Worm (Caenorhabditis elegans) whole organism, L1 larva: ENCODE results near the gene B0454.26.
A peak's percentile ranks its signal among the peaks of the same experiment; 100 is the strongest.

Source experiments
- blmp-1 ChIP-seq: fragments of 150-350 bp; optimal IDR thresholded peaks from 2 replicates; lab custom pipeline; 2014; ENCODE audit warnings: missing biosample characterization, missing genetic modification characterization
- ceh-63 ChIP-seq: fragments of 200-800 bp; sonication (Bioruptor generic); optimal IDR thresholded peaks from 2 replicates; lab custom pipeline; 2018; ENCODE audit warnings: mild to moderate bottlenecking, missing genetic modification characterization, missing compliant biosample characterization
- ceh-88 ChIP-seq: fragments of 200-800 bp; sonication (Bioruptor generic); IDR thresholded peaks from 2 replicates; pipeline ENCODE4 v1.3.6; 2022; ENCODE audit warnings: missing genetic modification characterization, missing compliant biosample characterization
- ceh-90 ChIP-seq: sonication (generic microtip); optimal IDR thresholded peaks from 2 replicates; lab custom pipeline; 2016; ENCODE audit warnings: missing genetic modification characterization, missing compliant biosample characterization
- ces-1 ChIP-seq: fragments of 150-350 bp; optimal IDR thresholded peaks from 2 replicates; lab custom pipeline; 2014; ENCODE audit warnings: missing biosample characterization, missing genetic modification reagents, missing genetic modification characterization
- efl-1 ChIP-seq, 4 experiments: fragments of 150-350 bp; optimal IDR thresholded peaks in 3 of 4; peaks in 1 of 4; 1 replicate in 1 of 4; 2 replicates in 3 of 4; lab custom pipeline; 2014; ENCODE audit warnings: missing biosample characterization in 2 of 4, missing genetic modification characterization in 2 of 4, missing genetic modification reagents in 2 of 4
- efl-3 ChIP-seq: fragments of 200-800 bp; sonication (Bioruptor generic); optimal IDR thresholded peaks from 2 replicates; lab custom pipeline; 2018; ENCODE audit warnings: mild to moderate bottlenecking, missing genetic modification characterization, missing compliant biosample characterization
- egl-13 ChIP-seq: sonication (generic microtip); optimal IDR thresholded peaks from 2 replicates; lab custom pipeline; 2016; ENCODE audit warnings: missing genotype, missing genetic modification reagents, missing genetic modification characterization, missing compliant biosample characterization
- elt-3 ChIP-seq, 6 experiments: fragments of 150-350 bp in 1 of 6; sonication (generic microtip); optimal IDR thresholded peaks; 2 replicates each; lab custom pipeline; 2017 to 2018; ENCODE audit warnings: missing biosample characterization in 6 of 6, missing genetic modification characterization in 6 of 6, inconsistent platforms in 1 of 6
- ets-5 ChIP-seq: fragments of 200-800 bp; sonication (Bioruptor generic); IDR thresholded peaks from 2 replicates; pipeline ENCODE4 v1.3.6; 2022; ENCODE audit warnings: missing genetic modification characterization, missing compliant biosample characterization
- fkh-10 ChIP-seq: sonication (generic microtip); optimal IDR thresholded peaks from 2 replicates; lab custom pipeline; 2017; ENCODE audit warnings: missing biosample characterization, missing genetic modification reagents, missing genetic modification characterization
- fkh-4 ChIP-seq: sonication (generic microtip); optimal IDR thresholded peaks from 2 replicates; lab custom pipeline; 2016; ENCODE audit warnings: missing compliant biosample characterization, missing genetic modification characterization, borderline replicate concordance
- fkh-8 ChIP-seq: sonication (generic microtip); optimal IDR thresholded peaks from 2 replicates; lab custom pipeline; 2016; ENCODE audit warnings: mild to moderate bottlenecking, missing genetic modification characterization, missing compliant biosample characterization
- fos-1 ChIP-seq: fragments of 150-350 bp; optimal IDR thresholded peaks from 2 replicates; lab custom pipeline; 2014; ENCODE audit warnings: missing biosample characterization, missing genetic modification characterization
- grh-1 ChIP-seq: fragments of 200-800 bp; sonication (Bioruptor generic); IDR thresholded peaks from 2 replicates; pipeline ENCODE4 v1.3.6; 2022; ENCODE audit warnings: missing genetic modification reagents, missing genetic modification characterization, missing compliant biosample characterization
- hlh-4 ChIP-seq: sonication (generic microtip); optimal IDR thresholded peaks from 2 replicates; lab custom pipeline; 2016; ENCODE audit warnings: mild to moderate bottlenecking, missing genetic modification characterization, missing compliant biosample characterization
- lin-13 ChIP-seq: fragments of 150-350 bp; optimal IDR thresholded peaks from 2 replicates; lab custom pipeline; 2014; ENCODE audit warnings: missing biosample characterization, missing genetic modification reagents, missing genetic modification characterization
- lin-35 ChIP-seq, 2 experiments: fragments of 150-350 bp; optimal IDR thresholded peaks; 2 replicates each; lab custom pipeline; 2014; ENCODE audit warnings: missing biosample characterization in 2 of 2, missing genetic modification characterization in 2 of 2, missing genetic modification reagents in 2 of 2
- lir-3 ChIP-seq: sonication (generic microtip); optimal IDR thresholded peaks from 2 replicates; lab custom pipeline; 2016; ENCODE audit warnings: mild to moderate bottlenecking, missing genetic modification characterization, moderate library complexity, missing compliant biosample characterization; ENCODE audit not compliant: poor library complexity
- lsy-2 ChIP-seq, 2 experiments: fragments of 150-350 bp; optimal IDR thresholded peaks; 2 replicates each; lab custom pipeline; 2014; ENCODE audit warnings: missing biosample characterization in 2 of 2, missing genetic modification characterization in 2 of 2
- mdl-1 ChIP-seq, 2 experiments: fragments of 150-350 bp; optimal IDR thresholded peaks; 2 replicates each; lab custom pipeline; 2014 to 2017; ENCODE audit warnings: missing biosample characterization in 2 of 2, missing genetic modification characterization in 2 of 2, inconsistent platforms in 1 of 2
- mef-2 ChIP-seq: fragments of 150-350 bp; optimal IDR thresholded peaks from 2 replicates; lab custom pipeline; 2014; ENCODE audit warnings: missing biosample characterization, missing genetic modification characterization
- mep-1 ChIP-seq: fragments of 150-350 bp; optimal IDR thresholded peaks from 2 replicates; lab custom pipeline; 2014; ENCODE audit warnings: missing biosample characterization, missing genetic modification characterization
- nhr-71 ChIP-seq: sonication (generic microtip); optimal IDR thresholded peaks from 2 replicates; lab custom pipeline; 2016; ENCODE audit warnings: mild to moderate bottlenecking, missing genetic modification characterization, moderate library complexity, missing compliant biosample characterization
- nhr-85 ChIP-seq: sonication (generic microtip); peaks from one replicate; lab custom pipeline; 2016; ENCODE audit warnings: missing genetic modification characterization, inconsistent platforms, missing compliant biosample characterization
- pag-3 ChIP-seq: sonication (generic microtip); optimal IDR thresholded peaks from 2 replicates; lab custom pipeline; 2017; ENCODE audit warnings: missing genetic modification characterization, mild to moderate bottlenecking, missing compliant biosample characterization, antibody characterized with exemption, borderline replicate concordance; ENCODE audit not compliant: insufficient read depth
- pax-3 ChIP-seq: fragments of 200-800 bp; sonication (Bioruptor generic); optimal IDR thresholded peaks from 2 replicates; lab custom pipeline; 2018; ENCODE audit warnings: mild to moderate bottlenecking, missing genetic modification characterization, moderate library complexity, missing compliant biosample characterization
- pqm-1 ChIP-seq: sonication (generic microtip); optimal IDR thresholded peaks from 3 replicates; lab custom pipeline; 2017; ENCODE audit warnings: missing biosample characterization, missing genetic modification characterization
- rnt-1 ChIP-seq: sonication (generic microtip); optimal IDR thresholded peaks from 2 replicates; lab custom pipeline; 2016; ENCODE audit warnings: mild to moderate bottlenecking, missing genetic modification characterization, moderate library complexity, missing compliant biosample characterization
- snpc-4 ChIP-seq: fragments of 150-350 bp; optimal IDR thresholded peaks from 2 replicates; lab custom pipeline; 2014; ENCODE audit warnings: missing biosample characterization, missing genetic modification characterization
- sox-4 ChIP-seq: sonication (generic microtip); optimal IDR thresholded peaks from 2 replicates; lab custom pipeline; 2016; ENCODE audit warnings: missing genetic modification characterization, missing compliant biosample characterization
- swsn-7 ChIP-seq: sonication (generic microtip); optimal IDR thresholded peaks from 2 replicates; lab custom pipeline; 2016; ENCODE audit warnings: missing genetic modification characterization, missing compliant biosample characterization
- tlp-1 ChIP-seq: fragments of 150-350 bp; optimal IDR thresholded peaks from 2 replicates; lab custom pipeline; 2014; ENCODE audit warnings: missing biosample characterization, missing genetic modification characterization
- unc-86 ChIP-seq: sonication (generic microtip); optimal IDR thresholded peaks from 2 replicates; lab custom pipeline; 2016; ENCODE audit warnings: missing genetic modification characterization, missing compliant biosample characterization
- xbp-1 ChIP-seq: sonication (generic microtip); optimal IDR thresholded peaks from 2 replicates; lab custom pipeline; 2016; ENCODE audit warnings: missing genetic modification characterization, missing compliant biosample characterization
- zag-1 ChIP-seq: fragments of 150-350 bp; optimal IDR thresholded peaks from 2 replicates; lab custom pipeline; 2014; ENCODE audit warnings: missing biosample characterization, missing genetic modification characterization
- ztf-4 ChIP-seq: fragments of 150-350 bp; optimal IDR thresholded peaks from 2 replicates; lab custom pipeline; 2014; ENCODE audit warnings: missing biosample characterization, missing genetic modification characterization

Gene B0454.26

ce11 chrII:3044023-3044422, 5.7 kb upstream of the B0454.26 start, which contains the start of gene sri-29:
Gene sri-29, plus strand, starts transcription at chrII:3044323.
- TF ChIP-seq hlh-4 (tag; lab: Kevin White, UChicago), result no peak
- no peak for TF ChIP-seq ceh-88 (GFP tag; lab: Robert Waterston, UW)
- TF ChIP-seq ceh-90 (tag; lab: Kevin White, UChicago), result no peak
- TF ChIP-seq ces-1, result no peak
- TF ChIP-seq fkh-8 (tag; lab: Kevin White, UChicago), result no peak
- no peak for TF ChIP-seq tlp-1 (tag; lab: Kevin White, UChicago)
- TF ChIP-seq ztf-4 (tag; lab: Kevin White, UChicago), result no peak
- no peak for TF ChIP-seq lin-35 (GFP tag; optimal IDR thresholded peaks at IDR 0.05; lab: Kevin White, UChicago)
- TF ChIP-seq rnt-1, result no peak
- no peak for TF ChIP-seq zag-1 (tag; lab: Kevin White, UChicago)
- TF ChIP-seq mef-2 (tag; lab: Kevin White, UChicago), result no peak
- no peak for TF ChIP-seq pqm-1
- no peak for TF ChIP-seq xbp-1
- no peak for TF ChIP-seq ets-5 (GFP tag; lab: Robert Waterston, UW)
- no peak for TF ChIP-seq efl-1 (optimal IDR thresholded peaks at IDR 0.05; lab: Kevin White, UChicago)
- TF ChIP-seq efl-1 (GFP tag; optimal IDR thresholded peaks at IDR 0.05 in 1 of 2; lab: Kevin White, UChicago), result no peak
- no peak for TF ChIP-seq fkh-10
- no peak for TF ChIP-seq blmp-1 (tag; lab: Kevin White, UChicago)

ce11 chrII:3043358-3043757, 5.0 kb upstream of the B0454.26 start, which contains the start of gene B0454.8:
Gene B0454.8, minus strand, starts transcription at chrII:3043458.
- TF ChIP-seq zag-1 (tag; lab: Kevin White, UChicago) (no peak), unc-86 (tag; lab: Kevin White, UChicago) (no peak), egl-13 (no peak), ceh-90 (tag; lab: Kevin White, UChicago) (no peak), ceh-88 (GFP tag; lab: Robert Waterston, UW) (no peak), sox-4 (tag; lab: Kevin White, UChicago) (no peak), mep-1 (tag; lab: Kevin White, UChicago) (no peak), efl-3 (GFP tag; lab: Kevin White, UChicago) (no peak), hlh-4 (tag; lab: Kevin White, UChicago) (no peak), nhr-85 (tag; lab: Kevin White, UChicago) (no peak), lin-13 (GFP tag; lab: Kevin White, UChicago) (no peak), nhr-71 (tag; lab: Kevin White, UChicago) (no peak), pax-3 (no peak), pag-3 (tag; lab: Kevin White, UChicago) (no peak), fkh-4 (tag; lab: Kevin White, UChicago) (no peak), lsy-2 (tag; optimal IDR thresholded peaks at IDR 0.05; lab: Kevin White, UChicago) (no peak)

- no peak for TF ChIP-seq snpc-4 (tag; lab: Kevin White, UChicago)
- no peak for TF ChIP-seq swsn-7 (tag; lab: Kevin White, UChicago)
- TF ChIP-seq grh-1, result no peak
- TF ChIP-seq efl-1 (optimal IDR thresholded peaks at IDR 0.05; lab: Kevin White, UChicago), result no peak
- TF ChIP-seq efl-1 (GFP tag; optimal IDR thresholded peaks at IDR 0.05 in 1 of 2; lab: Kevin White, UChicago), result peak in 1 of 2 experiments; percentile 92
- no peak for TF ChIP-seq hlh-4 (tag; lab: Kevin White, UChicago)
- no peak for TF ChIP-seq elt-3 (tag; optimal IDR thresholded peaks at IDR 0.05; lab: Kevin White, UChicago)
- no peak for TF ChIP-seq lir-3
- no peak for TF ChIP-seq mdl-1 (tag; optimal IDR thresholded peaks at IDR 0.05; lab: Kevin White, UChicago)
- TF ChIP-seq nhr-85 (tag; lab: Kevin White, UChicago), result peak; percentile 43
- no peak for TF ChIP-seq fos-1 (tag; lab: Kevin White, UChicago)
- no peak for TF ChIP-seq xbp-1
- TF ChIP-seq ceh-63, result no peak
These were observed 2.0 kb downstream of the B0454.26 start for ce11 chrII:3036344-3036743.
